Worm (Caenorhabditis elegans) whole organism, L4 larva: ENCODE data around the gene dgk-2.
A peak's percentile ranks its signal among the peaks of the same experiment; 100 is the strongest.

Source experiments
- D1046.2 ChIP-seq: fragments of 200-800 bp; sonication (Bioruptor generic); IDR thresholded peaks from 2 replicates; pipeline ENCODE4 v1.3.6; 2022; ENCODE audit warnings: missing genetic modification characterization, missing compliant biosample characterization
- F26F4.8 ChIP-seq: fragments of 200-800 bp; sonication (Bioruptor generic); conservative IDR thresholded peaks from 2 replicates; pipeline ENCODE4 v1.3.6; 2022; ENCODE audit warnings: missing genetic modification characterization, missing compliant biosample characterization
- F44E2.7 ChIP-seq: fragments of 200-800 bp; sonication (Bioruptor generic); IDR thresholded peaks from 2 replicates; pipeline ENCODE4 v2.1.2; 2022; ENCODE audit warnings: missing genetic modification characterization, missing compliant biosample characterization
- R02D3.7 ChIP-seq: fragments of 150-350 bp; sonication (generic microtip); optimal IDR thresholded peaks from 3 replicates; lab custom pipeline; 2014; ENCODE audit warnings: missing biosample characterization, missing genetic modification characterization
- Y105C5A.15 ChIP-seq: fragments of 200-800 bp; sonication (Bioruptor generic); IDR thresholded peaks from 2 replicates; pipeline ENCODE4 v1.3.6; 2022; ENCODE audit warnings: missing genetic modification characterization, missing compliant biosample characterization
- ZK546.5 ChIP-seq, 2 experiments: sonication (generic microtip); optimal IDR thresholded peaks; 2 replicates each; lab custom pipeline; 2017; ENCODE audit warnings: missing biosample characterization in 2 of 2, missing genetic modification characterization in 2 of 2
- aha-1 ChIP-seq: fragments of 150-350 bp; peaks from one replicate; lab custom pipeline; 2014; ENCODE audit warnings: missing biosample characterization, missing genetic modification characterization
- aly-2 ChIP-seq: sonication (generic microtip); optimal IDR thresholded peaks from 2 replicates; lab custom pipeline; 2018; ENCODE audit warnings: missing biosample characterization, missing genetic modification characterization
- ceh-28 ChIP-seq: fragments of 150-350 bp; optimal IDR thresholded peaks from 2 replicates; lab custom pipeline; 2014; ENCODE audit warnings: missing biosample characterization, missing genetic modification reagents, missing genetic modification characterization
- ceh-32 ChIP-seq: sonication (generic microtip); optimal IDR thresholded peaks from 2 replicates; lab custom pipeline; 2016; ENCODE audit warnings: mild to moderate bottlenecking, missing genetic modification characterization, missing compliant biosample characterization; ENCODE audit not compliant: poor library complexity
- ceh-82 ChIP-seq: sonication (generic microtip); optimal IDR thresholded peaks from 2 replicates; lab custom pipeline; 2017; ENCODE audit warnings: missing biosample characterization, missing genetic modification characterization
- cey-2 ChIP-seq: sonication (generic microtip); optimal IDR thresholded peaks from 3 replicates; lab custom pipeline; 2017; ENCODE audit warnings: missing genetic modification characterization, mild to moderate bottlenecking, missing compliant biosample characterization, antibody characterized with exemption, borderline replicate concordance; ENCODE audit not compliant: insufficient read depth
- ctbp-1 ChIP-seq: fragments of 200-800 bp; sonication (Bioruptor generic); IDR thresholded peaks from 2 replicates; pipeline ENCODE4 v1.3.6; 2022; ENCODE audit warnings: missing genetic modification reagents, missing genetic modification characterization, missing compliant biosample characterization
- daf-16 ChIP-seq, 3 experiments: sonication (generic microtip); optimal IDR thresholded peaks; 2 replicates each; lab custom pipeline; 2016 to 2017; ENCODE audit warnings: missing genetic modification characterization in 3 of 3, missing genetic modification reagents in 3 of 3, mild to moderate bottlenecking in 2 of 3, missing compliant biosample characterization in 2 of 3, missing biosample characterization in 1 of 3, moderate library complexity in 1 of 3
- dmd-6 ChIP-seq: fragments of 200-800 bp; sonication (Bioruptor generic); IDR thresholded peaks from 2 replicates; pipeline ENCODE4 v1.3.6; 2022; ENCODE audit warnings: missing genetic modification reagents, missing genetic modification characterization, missing compliant biosample characterization
- dpl-1 ChIP-seq: fragments of 150-350 bp; optimal IDR thresholded peaks from 2 replicates; lab custom pipeline; 2014; ENCODE audit warnings: missing biosample characterization, missing genetic modification reagents, missing genetic modification characterization
- duxl-1 ChIP-seq: sonication (generic microtip); optimal IDR thresholded peaks from 2 replicates; lab custom pipeline; 2016; ENCODE audit warnings: mild to moderate bottlenecking, missing genetic modification characterization, moderate library complexity, missing compliant biosample characterization; ENCODE audit not compliant: poor library complexity
- dve-1 ChIP-seq: sonication (generic microtip); optimal IDR thresholded peaks from 2 replicates; lab custom pipeline; 2017; ENCODE audit warnings: antibody characterized with exemption, mild to moderate bottlenecking, missing genetic modification characterization, missing compliant biosample characterization; ENCODE audit not compliant: insufficient read depth
- egl-43 ChIP-seq: fragments of 200-800 bp; sonication (Bioruptor generic); IDR thresholded peaks from 2 replicates; pipeline ENCODE4 v1.3.6; 2022; ENCODE audit warnings: missing genetic modification reagents, missing genetic modification characterization, missing compliant biosample characterization
- fkh-10 ChIP-seq: fragments of 150-350 bp; optimal IDR thresholded peaks from 2 replicates; lab custom pipeline; 2014; ENCODE audit warnings: missing biosample characterization, missing genetic modification reagents, missing genetic modification characterization
- hif-1 ChIP-seq, 2 experiments: sonication (generic microtip); optimal IDR thresholded peaks; 2 replicates each; lab custom pipeline; 2016 to 2017; ENCODE audit warnings: missing compliant biosample characterization in 2 of 2, missing genetic modification characterization in 2 of 2, missing genetic modification reagents in 2 of 2, missing genotype in 2 of 2, mild to moderate bottlenecking in 1 of 2
- hlh-30 ChIP-seq: sonication (generic microtip); optimal IDR thresholded peaks from 2 replicates; lab custom pipeline; 2017; ENCODE audit warnings: antibody characterized with exemption, mild to moderate bottlenecking, missing genetic modification characterization, missing compliant biosample characterization; ENCODE audit not compliant: insufficient read depth
- jun-1 ChIP-seq: fragments of 150-350 bp; optimal IDR thresholded peaks from 2 replicates; lab custom pipeline; 2014; ENCODE audit warnings: missing biosample characterization, missing genetic modification reagents, missing genetic modification characterization
- lin-15B ChIP-seq: fragments of 150-350 bp; sonication (generic microtip); optimal IDR thresholded peaks from 3 replicates; lab custom pipeline; 2014; ENCODE audit warnings: missing biosample characterization, missing genetic modification characterization
- lin-39 ChIP-seq: fragments of 150-350 bp; optimal IDR thresholded peaks from 2 replicates; lab custom pipeline; 2014; ENCODE audit warnings: missing biosample characterization, missing genetic modification reagents, missing genetic modification characterization
- madf-9 ChIP-seq: fragments of 200-800 bp; sonication (Bioruptor generic); conservative IDR thresholded peaks from 2 replicates; pipeline ENCODE4 v1.3.6; 2022; ENCODE audit warnings: missing genetic modification reagents, missing genetic modification characterization, missing compliant biosample characterization
- mdt-29 ChIP-seq: fragments of 200-800 bp; sonication (Bioruptor generic); IDR thresholded peaks from 2 replicates; pipeline ENCODE4 v1.3.6; 2022; ENCODE audit warnings: missing genetic modification reagents, missing genetic modification characterization, missing compliant biosample characterization
- mep-1 ChIP-seq: fragments of 150-350 bp; sonication (generic microtip); optimal IDR thresholded peaks from 3 replicates; lab custom pipeline; 2014; ENCODE audit warnings: missing biosample characterization, missing genetic modification characterization
- nhr-102 ChIP-seq: sonication (generic microtip); optimal IDR thresholded peaks from 2 replicates; lab custom pipeline; 2016; ENCODE audit warnings: mild to moderate bottlenecking, missing genetic modification characterization, moderate library complexity, missing compliant biosample characterization
- nhr-25 ChIP-seq: sonication (generic microtip); optimal IDR thresholded peaks from 2 replicates; lab custom pipeline; 2017; ENCODE audit warnings: missing genetic modification characterization, mild to moderate bottlenecking, missing compliant biosample characterization, antibody characterized with exemption, moderate library complexity, borderline replicate concordance; ENCODE audit not compliant: insufficient read depth
- nhr-28 ChIP-seq: fragments of 150-350 bp; optimal IDR thresholded peaks from 2 replicates; lab custom pipeline; 2014; ENCODE audit warnings: missing biosample characterization, missing genetic modification characterization
- nhr-6 ChIP-seq: fragments of 150-350 bp; optimal IDR thresholded peaks from 2 replicates; lab custom pipeline; 2014; ENCODE audit warnings: missing biosample characterization, missing genetic modification characterization
- php-3 ChIP-seq: fragments of 200-800 bp; sonication (Bioruptor generic); IDR thresholded peaks from 2 replicates; pipeline ENCODE4 v1.3.6; 2022; ENCODE audit warnings: missing genetic modification reagents, missing genetic modification characterization, missing compliant biosample characterization
- pqm-1 ChIP-seq: sonication (generic microtip); optimal IDR thresholded peaks from 2 replicates; lab custom pipeline; 2017; ENCODE audit warnings: missing biosample characterization, missing genetic modification characterization
- rbr-2 ChIP-seq: sonication (generic microtip); optimal IDR thresholded peaks from 2 replicates; lab custom pipeline; 2016; ENCODE audit warnings: missing genotype, missing genetic modification characterization, missing compliant biosample characterization
- saeg-2 ChIP-seq: fragments of 200-800 bp; sonication (Bioruptor generic); IDR thresholded peaks from 2 replicates; pipeline ENCODE4 v1.3.6; 2022; ENCODE audit warnings: missing genetic modification reagents, missing genetic modification characterization, missing compliant biosample characterization
- set-16 ChIP-seq: fragments of 200-800 bp; sonication (Bioruptor generic); IDR thresholded peaks from 2 replicates; pipeline ENCODE4 v1.3.6; 2022; ENCODE audit warnings: missing genetic modification reagents, missing genetic modification characterization, missing compliant biosample characterization
- spr-1 ChIP-seq: sonication (generic microtip); optimal IDR thresholded peaks from 2 replicates; lab custom pipeline; 2016; ENCODE audit warnings: mild to moderate bottlenecking, missing genetic modification characterization, missing compliant biosample characterization
- tag-97 ChIP-seq: fragments of 200-800 bp; sonication (Bioruptor generic); IDR thresholded peaks from 2 replicates; pipeline ENCODE4 v1.3.6; 2022; ENCODE audit warnings: missing genetic modification characterization, missing compliant biosample characterization
- zag-1 ChIP-seq: fragments of 150-350 bp; optimal IDR thresholded peaks from 2 replicates; lab custom pipeline; 2014; ENCODE audit warnings: missing biosample characterization, missing genetic modification characterization
- zfp-2 ChIP-seq: sonication (generic microtip); optimal IDR thresholded peaks from 2 replicates; lab custom pipeline; 2016; ENCODE audit warnings: mild to moderate bottlenecking, missing genetic modification characterization, missing compliant biosample characterization
- zip-2 ChIP-seq: fragments of 150-350 bp; optimal IDR thresholded peaks from 2 replicates; lab custom pipeline; 2014; ENCODE audit warnings: missing biosample characterization, missing genetic modification characterization

The dgk-2 gene

DNA sequence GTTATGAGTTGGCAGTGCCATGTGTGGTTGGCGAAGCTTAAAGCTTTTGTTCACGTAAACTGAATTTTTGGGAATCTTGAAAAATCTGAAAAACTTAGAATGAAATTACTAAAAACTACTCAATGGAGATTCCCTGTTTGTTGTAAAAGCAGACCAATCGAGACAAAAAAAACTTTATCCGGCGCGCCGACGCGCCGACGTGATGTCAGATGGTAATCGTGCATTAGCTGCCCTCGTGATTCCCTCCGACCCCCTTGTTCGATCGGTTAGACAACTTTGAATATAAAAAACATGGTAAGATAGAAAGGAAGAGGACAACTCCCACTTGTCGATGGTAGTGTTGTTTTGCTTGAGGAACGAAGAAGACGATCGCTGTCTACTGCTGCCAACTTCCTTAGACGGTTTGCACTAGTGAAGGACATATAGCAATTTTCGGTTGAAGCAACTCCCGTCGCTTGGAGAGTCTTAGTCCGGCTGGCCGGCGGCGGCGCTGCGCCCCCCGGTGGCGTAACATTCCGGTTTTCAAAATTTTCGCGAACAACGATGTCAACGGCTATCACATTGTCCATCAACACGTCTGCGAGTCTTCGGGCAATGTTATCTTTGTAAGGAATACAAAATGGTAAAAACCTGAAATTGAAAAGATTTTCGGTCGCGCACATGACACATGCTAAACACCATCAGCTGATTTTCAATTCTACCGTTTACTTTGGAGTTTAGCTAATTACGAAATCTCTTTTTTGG lies 45.8 kb upstream of the dgk-2 start, which contains the start of gene C07A12.18:
TSS of gene C07A12.18 (minus strand) at position 51 of the 744 bp plus-strand sequence.
- TF ChIP-seq aha-1 (tag; lab: Kevin White, UChicago) (peak; percentile 77), Y105C5A.15 (GFP tag; lab: Robert Waterston, UW) (no peak), hlh-30 (tag; lab: Kevin White, UChicago) (peak; percentile 26), duxl-1 (no peak), php-3 (GFP tag; lab: Robert Waterston, UW) (no peak), nhr-28 (tag; lab: Kevin White, UChicago) (peak; percentile 6), mep-1 (tag; lab: Kevin White, UChicago) (no peak), ceh-32 (tag; lab: Kevin White, UChicago) (no peak), hif-1 (tag; optimal IDR thresholded peaks at IDR 0.05; lab: Kevin White, UChicago) (no peak), lin-39 (tag; lab: Kevin White, UChicago) (no peak), ceh-82 (tag; lab: Kevin White, UChicago) (no peak), dve-1 (tag; lab: Kevin White, UChicago) (no peak)

DNA sequence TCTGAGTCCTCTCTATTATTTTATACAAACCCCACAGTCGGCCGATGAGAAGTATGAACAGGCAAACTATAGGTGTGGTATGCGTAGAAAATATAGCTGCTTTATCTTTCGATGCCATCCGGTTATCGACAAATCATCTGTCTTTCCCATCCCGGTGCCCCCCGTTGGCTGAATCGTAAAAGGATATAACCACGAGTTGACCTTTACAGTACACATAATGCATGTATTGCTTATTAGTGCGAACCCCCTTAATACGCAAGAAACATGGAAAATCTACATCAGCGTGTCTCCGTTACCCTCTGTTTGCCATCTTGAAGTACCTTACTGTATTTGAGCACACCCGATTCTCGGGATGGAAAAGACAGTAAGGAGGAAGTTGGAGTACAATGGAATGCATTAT lies 44.7 kb upstream of the dgk-2 start:
- no peak for TF ChIP-seq mdt-29 (GFP tag; lab: Robert Waterston, UW)
- no peak for TF ChIP-seq ZK546.5 (tag; optimal IDR thresholded peaks at IDR 0.05; lab: Kevin White, UChicago)

DNA sequence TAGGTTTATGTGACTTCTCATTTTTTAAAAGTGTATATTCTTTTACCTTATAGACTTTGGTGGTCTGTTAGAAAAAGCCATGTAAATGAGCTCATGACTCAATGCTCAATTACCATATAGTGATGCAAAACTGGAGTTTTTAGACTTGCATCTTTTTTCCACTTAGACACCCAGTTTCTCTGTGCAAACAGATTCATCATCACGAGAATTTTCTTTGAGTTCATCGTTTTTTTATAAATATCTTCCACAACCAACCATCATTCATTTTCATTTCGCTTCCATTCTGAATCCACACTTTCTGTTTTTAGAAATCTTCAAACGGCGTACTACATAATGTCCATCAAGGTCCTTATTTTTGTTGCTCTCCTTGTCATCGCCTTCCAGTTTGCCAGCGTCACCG lies 40.4 kb upstream of the dgk-2 start, which contains the start of gene C07A12.2:
TSS of gene C07A12.2 (plus strand) at position 301 of the 400 bp plus-strand sequence.
- TF ChIP-seq zip-2 (tag; lab: Kevin White, UChicago) (no peak), lin-39 (tag; lab: Kevin White, UChicago) (no peak), F44E2.7 (no peak), spr-1 (tag; lab: Kevin White, UChicago) (no peak), duxl-1 (no peak), saeg-2 (GFP tag; lab: Robert Waterston, UW) (no peak), tag-97 (GFP tag; lab: Robert Waterston, UW) (no peak)

DNA sequence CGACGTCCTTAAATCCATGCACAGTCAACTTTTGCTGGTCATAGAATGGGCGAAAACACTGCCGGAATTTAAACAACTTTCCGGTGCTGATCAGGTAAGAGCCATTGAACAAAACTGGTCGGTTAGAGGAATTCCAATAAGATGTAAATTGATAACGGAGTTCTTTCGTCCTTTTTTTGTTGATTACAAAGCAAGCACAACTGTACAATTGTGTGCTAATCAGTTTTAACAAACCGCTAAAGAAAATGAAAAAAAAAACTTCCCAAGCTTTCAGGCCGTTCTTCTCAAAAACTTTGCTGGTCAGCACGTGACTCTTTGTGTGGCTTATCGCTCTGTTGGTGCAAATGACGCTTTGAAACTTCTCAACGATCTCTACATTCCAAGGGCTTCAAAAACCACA lies 29.9 kb upstream of the dgk-2 start:
- TF ChIP-seq R02D3.7 (tag; lab: Kevin White, UChicago) (no peak), lin-15B (tag; lab: Kevin White, UChicago) (no peak), cey-2 (tag; lab: Kevin White, UChicago) (no peak), D1046.2 (GFP tag; lab: Robert Waterston, UW) (no peak), hif-1 (tag; optimal IDR thresholded peaks at IDR 0.05; lab: Kevin White, UChicago) (no peak), Y105C5A.15 (GFP tag; lab: Robert Waterston, UW) (no peak), zag-1 (tag; lab: Kevin White, UChicago) (no peak), set-16 (GFP tag; lab: Robert Waterston, UW) (no peak), dmd-6 (GFP tag; lab: Robert Waterston, UW) (0 out of 2 replicates have a peak, but pooled peaks have one; percentile 10), fkh-10 (GFP tag; lab: Kevin White, UChicago) (no peak), ZK546.5 (tag; optimal IDR thresholded peaks at IDR 0.05; lab: Kevin White, UChicago) (no peak), ceh-28 (tag; lab: Kevin White, UChicago) (no peak), F44E2.7 (no peak), egl-43 (GFP tag; lab: Robert Waterston, UW) (no peak), nhr-28 (tag; lab: Kevin White, UChicago) (peak; percentile 54), daf-16 (GFP tag; optimal IDR thresholded peaks at IDR 0.05; lab: Kevin White, UChicago) (no peak), daf-16 (tag; optimal IDR thresholded peaks at IDR 0.05; lab: Kevin White, UChicago) (peak; percentile 65), aly-2 (tag; lab: Kevin White, UChicago) (no peak), F26F4.8 (GFP tag; lab: Robert Waterston, UW) (no peak), rbr-2 (tag; lab: Kevin White, UChicago) (no peak), jun-1 (no peak), madf-9 (GFP tag; lab: Robert Waterston, UW) (no peak), nhr-6 (tag; lab: Kevin White, UChicago) (no peak), dpl-1 (GFP tag; lab: Kevin White, UChicago) (no peak), nhr-25 (tag; lab: Kevin White, UChicago) (no peak), pqm-1 (tag; lab: Kevin White, UChicago) (peak; percentile 37), zfp-2 (tag; lab: Kevin White, UChicago) (no peak), nhr-102 (tag; lab: Kevin White, UChicago) (no peak), ctbp-1 (GFP tag; lab: Robert Waterston, UW) (no peak), ceh-32 (tag; lab: Kevin White, UChicago) (no peak)
